Worm (Caenorhabditis elegans) whole organism, L4 larva: ENCODE data around the gene R09D1.12.

ENCODE experiments used
- F37D6.2 ChIP-seq: sonication (generic microtip); optimal IDR thresholded peaks from 2 replicates; lab custom pipeline; 2016; ENCODE audit warnings: mild to moderate bottlenecking, missing genetic modification characterization, missing compliant biosample characterization
- F44E2.7 ChIP-seq: fragments of 200-800 bp; sonication (Bioruptor generic); IDR thresholded peaks from 2 replicates; pipeline ENCODE4 v2.1.2; 2022; ENCODE audit warnings: missing genetic modification characterization, missing compliant biosample characterization
- Y75B8A.6 ChIP-seq: fragments of 200-800 bp; sonication (Bioruptor generic); IDR thresholded peaks from 2 replicates; pipeline ENCODE4 v1.3.6; 2022; ENCODE audit warnings: missing genetic modification reagents, missing genetic modification characterization, missing compliant biosample characterization
- aly-2 ChIP-seq: sonication (generic microtip); optimal IDR thresholded peaks from 2 replicates; lab custom pipeline; 2018; ENCODE audit warnings: missing biosample characterization, missing genetic modification characterization
- ama-1 ChIP-seq: fragments of 150-350 bp; optimal IDR thresholded peaks from 2 replicates; lab custom pipeline; 2014; ENCODE audit warnings: inconsistent platforms, mixed read lengths
- attf-4 ChIP-seq: sonication (generic microtip); optimal IDR thresholded peaks from 3 replicates; lab custom pipeline; 2017; ENCODE audit warnings: missing biosample characterization, missing genetic modification characterization
- ceh-20 ChIP-seq: fragments of 200-800 bp; sonication (Bioruptor generic); IDR thresholded peaks from 2 replicates; pipeline ENCODE4 v1.3.6; 2022; ENCODE audit warnings: missing genetic modification reagents, missing genetic modification characterization, missing compliant biosample characterization
- ceh-32 ChIP-seq: sonication (generic microtip); optimal IDR thresholded peaks from 2 replicates; lab custom pipeline; 2016; ENCODE audit warnings: mild to moderate bottlenecking, missing genetic modification characterization, missing compliant biosample characterization; ENCODE audit not compliant: poor library complexity
- ces-1 ChIP-seq: fragments of 150-350 bp; sonication (generic microtip); optimal IDR thresholded peaks from 4 replicates; lab custom pipeline; 2014; ENCODE audit warnings: missing biosample characterization, missing genetic modification reagents, missing genetic modification characterization
- ctbp-1 ChIP-seq: fragments of 200-800 bp; sonication (Bioruptor generic); IDR thresholded peaks from 2 replicates; pipeline ENCODE4 v1.3.6; 2022; ENCODE audit warnings: missing genetic modification reagents, missing genetic modification characterization, missing compliant biosample characterization
- daf-12 ChIP-seq: fragments of 150-350 bp; optimal IDR thresholded peaks from 2 replicates; lab custom pipeline; 2014; ENCODE audit warnings: missing biosample characterization, missing genetic modification reagents, missing genetic modification characterization
- dmd-6 ChIP-seq: fragments of 200-800 bp; sonication (Bioruptor generic); IDR thresholded peaks from 2 replicates; pipeline ENCODE4 v1.3.6; 2022; ENCODE audit warnings: missing genetic modification reagents, missing genetic modification characterization, missing compliant biosample characterization
- dmd-8 ChIP-seq: fragments of 200-800 bp; sonication (Bioruptor generic); IDR thresholded peaks from 2 replicates; pipeline ENCODE4 v1.3.6; 2022; ENCODE audit warnings: missing genetic modification characterization, missing compliant biosample characterization
- dmd-9 ChIP-seq: fragments of 200-800 bp; sonication (Bioruptor generic); IDR thresholded peaks from 2 replicates; pipeline ENCODE4 v1.3.6; 2022; ENCODE audit warnings: missing genetic modification reagents, missing genetic modification characterization, missing compliant biosample characterization
- dpl-1 ChIP-seq: fragments of 150-350 bp; optimal IDR thresholded peaks from 2 replicates; lab custom pipeline; 2014; ENCODE audit warnings: missing biosample characterization, missing genetic modification reagents, missing genetic modification characterization
- dve-1 ChIP-seq: sonication (generic microtip); optimal IDR thresholded peaks from 2 replicates; lab custom pipeline; 2017; ENCODE audit warnings: antibody characterized with exemption, mild to moderate bottlenecking, missing genetic modification characterization, missing compliant biosample characterization; ENCODE audit not compliant: insufficient read depth
- egl-27 ChIP-seq: sonication (generic microtip); optimal IDR thresholded peaks from 3 replicates; lab custom pipeline; 2017; ENCODE audit warnings: missing biosample characterization, missing genetic modification reagents, missing genetic modification characterization
- fkh-10 ChIP-seq: fragments of 150-350 bp; optimal IDR thresholded peaks from 2 replicates; lab custom pipeline; 2014; ENCODE audit warnings: missing biosample characterization, missing genetic modification reagents, missing genetic modification characterization
- hif-1 ChIP-seq, 2 experiments: sonication (generic microtip); optimal IDR thresholded peaks; 2 replicates each; lab custom pipeline; 2016 to 2017; ENCODE audit warnings: missing compliant biosample characterization in 2 of 2, missing genetic modification characterization in 2 of 2, missing genetic modification reagents in 2 of 2, missing genotype in 2 of 2, mild to moderate bottlenecking in 1 of 2
- hlh-11 ChIP-seq: fragments of 200-800 bp; sonication (Bioruptor generic); optimal IDR thresholded peaks from 2 replicates; lab custom pipeline; 2018; ENCODE audit warnings: mild to moderate bottlenecking, missing genetic modification characterization, missing compliant biosample characterization
- hmg-1.1 ChIP-seq: fragments of 200-800 bp; sonication (Bioruptor generic); IDR thresholded peaks from 2 replicates; pipeline ENCODE4 v1.3.6; 2022; ENCODE audit warnings: missing genetic modification reagents, missing genetic modification characterization, missing compliant biosample characterization
- lim-7 ChIP-seq: fragments of 200-800 bp; sonication (Bioruptor generic); IDR thresholded peaks from 2 replicates; pipeline ENCODE4 v1.3.6; 2022; ENCODE audit warnings: missing genetic modification characterization, missing compliant biosample characterization
- lin-15B ChIP-seq: fragments of 150-350 bp; sonication (generic microtip); optimal IDR thresholded peaks from 3 replicates; lab custom pipeline; 2014; ENCODE audit warnings: missing biosample characterization, missing genetic modification characterization
- lsy-2 ChIP-seq, 2 experiments: fragments of 150-350 bp in 1 of 2; sonication (generic microtip) in 1 of 2; optimal IDR thresholded peaks; 2 replicates each; lab custom pipeline; 2014 to 2017; ENCODE audit warnings: missing biosample characterization in 2 of 2, missing genetic modification characterization in 2 of 2
- madf-9 ChIP-seq: fragments of 200-800 bp; sonication (Bioruptor generic); conservative IDR thresholded peaks from 2 replicates; pipeline ENCODE4 v1.3.6; 2022; ENCODE audit warnings: missing genetic modification reagents, missing genetic modification characterization, missing compliant biosample characterization
- mdl-1 ChIP-seq, 2 experiments: fragments of 150-350 bp in 1 of 2; sonication (generic microtip) in 1 of 2; optimal IDR thresholded peaks; 2 replicates each; lab custom pipeline; 2014 to 2017; ENCODE audit warnings: missing biosample characterization in 2 of 2, missing genetic modification characterization in 2 of 2
- mep-1 ChIP-seq: fragments of 150-350 bp; sonication (generic microtip); optimal IDR thresholded peaks from 3 replicates; lab custom pipeline; 2014; ENCODE audit warnings: missing biosample characterization, missing genetic modification characterization
- mes-2 ChIP-seq: sonication (generic microtip); optimal IDR thresholded peaks from 2 replicates; lab custom pipeline; 2016; ENCODE audit warnings: missing genotype, mild to moderate bottlenecking, missing genetic modification characterization, missing compliant biosample characterization; ENCODE audit not compliant: poor library complexity, severe bottlenecking
- mxl-2 ChIP-seq: fragments of 200-800 bp; sonication (Bioruptor generic); conservative IDR thresholded peaks from 2 replicates; pipeline ENCODE4 v1.3.6; 2022; ENCODE audit warnings: missing genetic modification reagents, missing genetic modification characterization, missing compliant biosample characterization
- nhr-11 ChIP-seq: fragments of 150-350 bp; optimal IDR thresholded peaks from 2 replicates; lab custom pipeline; 2014; ENCODE audit warnings: missing biosample characterization, missing genetic modification characterization
- nhr-111 ChIP-seq: fragments of 200-800 bp; sonication (Bioruptor generic); optimal IDR thresholded peaks from 2 replicates; lab custom pipeline; 2018; ENCODE audit warnings: mild to moderate bottlenecking, missing genetic modification characterization, missing compliant biosample characterization
- nhr-25 ChIP-seq: sonication (generic microtip); optimal IDR thresholded peaks from 2 replicates; lab custom pipeline; 2017; ENCODE audit warnings: missing genetic modification characterization, mild to moderate bottlenecking, missing compliant biosample characterization, antibody characterized with exemption, moderate library complexity, borderline replicate concordance; ENCODE audit not compliant: insufficient read depth
- nhr-42 ChIP-seq: fragments of 200-800 bp; sonication (Bioruptor generic); IDR thresholded peaks from 2 replicates; pipeline ENCODE4 v1.3.6; 2022; ENCODE audit warnings: missing genetic modification characterization, missing compliant biosample characterization
- nhr-48 ChIP-seq: sonication (generic microtip); optimal IDR thresholded peaks from 2 replicates; lab custom pipeline; 2016; ENCODE audit warnings: mild to moderate bottlenecking, missing genetic modification characterization, missing compliant biosample characterization
- pha-4 ChIP-seq, 2 experiments: fragments of 150-350 bp in 1 of 2; fragments of 200-800 bp in 1 of 2; sonication (Bioruptor generic) in 1 of 2; IDR thresholded peaks in 1 of 2; optimal IDR thresholded peaks in 1 of 2; 2 replicates each; pipeline versions ENCODE4 v1.3.6 to Lab custom; 2014 to 2022; ENCODE audit warnings: missing genetic modification characterization in 2 of 2, missing genetic modification reagents in 2 of 2, missing biosample characterization in 1 of 2, missing compliant biosample characterization in 1 of 2
- pqm-1 ChIP-seq: sonication (generic microtip); optimal IDR thresholded peaks from 2 replicates; lab custom pipeline; 2017; ENCODE audit warnings: missing biosample characterization, missing genetic modification characterization
- rbr-2 ChIP-seq: sonication (generic microtip); optimal IDR thresholded peaks from 2 replicates; lab custom pipeline; 2016; ENCODE audit warnings: missing genotype, missing genetic modification characterization, missing compliant biosample characterization
- saeg-2 ChIP-seq: fragments of 200-800 bp; sonication (Bioruptor generic); IDR thresholded peaks from 2 replicates; pipeline ENCODE4 v1.3.6; 2022; ENCODE audit warnings: missing genetic modification reagents, missing genetic modification characterization, missing compliant biosample characterization
- set-16 ChIP-seq: fragments of 200-800 bp; sonication (Bioruptor generic); IDR thresholded peaks from 2 replicates; pipeline ENCODE4 v1.3.6; 2022; ENCODE audit warnings: missing genetic modification reagents, missing genetic modification characterization, missing compliant biosample characterization
- tra-1 ChIP-seq: fragments of 200-800 bp; sonication (Bioruptor generic); IDR thresholded peaks from 2 replicates; pipeline ENCODE4 v1.3.6; 2022; ENCODE audit warnings: missing genetic modification reagents, missing genetic modification characterization, missing compliant biosample characterization
- unc-39 ChIP-seq: sonication (generic microtip); optimal IDR thresholded peaks from 2 replicates; lab custom pipeline; 2017; ENCODE audit warnings: missing biosample characterization, missing genetic modification characterization
- unc-62 ChIP-seq, 3 experiments: fragments of 150-350 bp in 1 of 3; sonication (generic microtip); optimal IDR thresholded peaks in 2 of 3; peaks in 1 of 3; 1 replicate in 1 of 3; 2 replicates in 2 of 3; lab custom pipeline; 2014 to 2017; ENCODE audit warnings: missing biosample characterization in 3 of 3, missing genetic modification characterization in 3 of 3, missing genetic modification reagents in 3 of 3, missing genotype in 1 of 3
- zag-1 ChIP-seq: fragments of 150-350 bp; optimal IDR thresholded peaks from 2 replicates; lab custom pipeline; 2014; ENCODE audit warnings: missing biosample characterization, missing genetic modification characterization
- zip-11 ChIP-seq: fragments of 200-800 bp; sonication (Bioruptor generic); IDR thresholded peaks from 2 replicates; pipeline ENCODE4 v1.3.6; 2022; ENCODE audit warnings: missing genetic modification characterization, missing compliant biosample characterization
- ztf-11 ChIP-seq: fragments of 150-350 bp; optimal IDR thresholded peaks from 2 replicates; lab custom pipeline; 2014; ENCODE audit warnings: missing biosample characterization, missing genetic modification characterization

Gene R09D1.12

DNA sequence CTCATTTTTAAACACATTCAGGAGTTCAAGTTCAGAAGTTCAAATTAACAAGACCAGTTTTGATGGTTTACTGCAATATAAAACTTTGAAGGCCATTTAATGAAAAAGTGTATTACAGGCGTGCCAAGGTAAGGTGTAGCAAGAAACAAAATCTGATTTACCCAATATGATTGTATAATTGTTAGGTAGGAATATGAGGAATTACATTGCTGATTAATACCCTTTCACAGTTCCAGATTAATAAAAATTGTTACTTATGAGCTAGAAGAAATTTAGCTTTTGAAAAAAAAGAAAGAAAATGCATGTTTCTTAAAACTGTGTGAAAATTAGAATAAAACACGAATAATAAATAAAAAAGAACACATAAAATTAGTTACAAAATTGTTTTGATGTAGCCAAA is 18.5 kb downstream of the R09D1.12 start, which contains the start of gene kin-15:
Gene kin-15 (minus strand): TSS at position 101 of the 400 bp plus-strand sequence.
- TF ChIP-seq nhr-11 (tag; lab: Kevin White, UChicago) (no peak), lim-7 (GFP tag; lab: Robert Waterston, UW) (no peak), zag-1 (tag; lab: Kevin White, UChicago) (no peak), ceh-32 (tag; lab: Kevin White, UChicago) (no peak), dve-1 (tag; lab: Kevin White, UChicago) (no peak), dmd-6 (no peak), mep-1 (tag; lab: Kevin White, UChicago) (no peak), zip-11 (no peak), nhr-111 (GFP tag; lab: Kevin White, UChicago) (no peak), dpl-1 (GFP tag; lab: Kevin White, UChicago) (no peak), daf-12 (tag; lab: Kevin White, UChicago) (no peak), hmg-1.1 (GFP tag; lab: Robert Waterston, UW) (no peak), hif-1 (tag; optimal IDR thresholded peaks at IDR 0.05; lab: Kevin White, UChicago) (no peak), nhr-48 (tag; lab: Kevin White, UChicago) (no peak), unc-62 (GFP tag; optimal IDR thresholded peaks at IDR 0.05 in 1 of 2; lab: Kevin White, UChicago) (no peak), unc-62 (tag; optimal IDR thresholded peaks at IDR 0.05; lab: Kevin White, UChicago) (no peak), F37D6.2 (tag; lab: Kevin White, UChicago) (no peak), nhr-25 (no peak), tra-1 (GFP tag; lab: Robert Waterston, UW) (no peak), dmd-8 (GFP tag; lab: Robert Waterston, UW) (no peak), unc-39 (tag; lab: Kevin White, UChicago) (no peak)

- peak; percentile 37 for TF ChIP-seq ces-1 (GFP tag; lab: Kevin White, UChicago)
- no peak for TF ChIP-seq set-16
- no peak for TF ChIP-seq mes-2 (tag; lab: Kevin White, UChicago)
- TF ChIP-seq madf-9 (GFP tag; lab: Robert Waterston, UW) = no peak
- no peak for TF ChIP-seq nhr-42
- TF ChIP-seq ctbp-1 = no peak
- peak; percentile 42 for TF ChIP-seq fkh-10 (GFP tag; lab: Kevin White, UChicago)
- no peak for TF ChIP-seq hlh-11 (tag; lab: Kevin White, UChicago)
- TF ChIP-seq mxl-2 (GFP tag; lab: Robert Waterston, UW) = no peak
- no peak for TF ChIP-seq pqm-1 (tag; lab: Kevin White, UChicago)
Measured at ce11 chrII:9431119-9431518, 21.0 kb downstream of the R09D1.12 start.

- TF ChIP-seq pha-4 (GFP tag; IDR thresholded peaks at IDR 0.05; lab: Robert Waterston, UW) = no peak
- TF ChIP-seq pha-4 (tag; optimal IDR thresholded peaks at IDR 0.05; lab: Kevin White, UChicago) = peak; percentile 42
- no peak for TF ChIP-seq saeg-2 (GFP tag; lab: Robert Waterston, UW)
- peak in 1 of 2 experiments; percentile 44 for TF ChIP-seq unc-62 (GFP tag; optimal IDR thresholded peaks at IDR 0.05 in 1 of 2; lab: Kevin White, UChicago)
- TF ChIP-seq unc-62 (tag; optimal IDR thresholded peaks at IDR 0.05; lab: Kevin White, UChicago) = no peak
- TF ChIP-seq lsy-2 (tag; optimal IDR thresholded peaks at IDR 0.05; lab: Kevin White, UChicago) = no peak
- no peak for TF ChIP-seq lin-15B
Measured at ce11 chrII:9427644-9428043, 24.4 kb downstream of the R09D1.12 start, which contains the start of gene M176.5. Gene M176.5, minus strand, starts transcription at chrII:9427744.

DNA sequence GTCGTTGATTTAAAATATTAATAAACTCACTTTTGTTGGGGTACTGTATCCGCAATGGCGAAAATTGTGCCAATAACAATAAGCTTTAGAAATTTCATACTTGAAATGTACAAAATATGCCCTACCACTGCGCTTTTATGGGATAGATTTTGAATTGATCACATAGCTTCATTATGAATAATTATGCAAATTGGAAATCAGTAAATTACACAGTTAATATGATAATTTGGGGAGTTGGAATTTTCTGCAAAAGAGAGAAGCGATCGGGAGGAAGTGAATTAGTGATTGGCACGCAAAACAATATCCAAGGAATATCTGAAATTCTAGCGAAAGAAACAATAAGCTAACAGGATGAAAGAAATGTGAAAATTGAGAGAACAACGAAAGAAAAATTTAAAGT is 26.0 kb downstream of the R09D1.12 start, which contains the start of gene M176.10:
Gene M176.10 (minus strand): TSS at position 101 of the 400 bp plus-strand sequence.
- TF ChIP-seq egl-27 (tag; lab: Kevin White, UChicago) (no peak), rbr-2 (tag; lab: Kevin White, UChicago) (no peak), F44E2.7 (no peak), ceh-32 (tag; lab: Kevin White, UChicago) (no peak), ztf-11 (tag; lab: Kevin White, UChicago) (no peak), aly-2 (tag; lab: Kevin White, UChicago) (no peak), ama-1 (lab: Kevin White, UChicago) (no peak), hif-1 (tag; optimal IDR thresholded peaks at IDR 0.05; lab: Kevin White, UChicago) (no peak), attf-4 (tag; lab: Kevin White, UChicago) (no peak), Y75B8A.6 (no peak), zip-11 (no peak), nhr-111 (GFP tag; lab: Kevin White, UChicago) (no peak), mdl-1 (tag; optimal IDR thresholded peaks at IDR 0.05; lab: Kevin White, UChicago) (no peak), mep-1 (tag; lab: Kevin White, UChicago) (no peak), ceh-20 (GFP tag; lab: Robert Waterston, UW) (no peak), dpl-1 (GFP tag; lab: Kevin White, UChicago) (no peak), dmd-9 (GFP tag; lab: Robert Waterston, UW) (no peak), fkh-10 (GFP tag; lab: Kevin White, UChicago) (no peak)
